Fruit fly (Drosophila melanogaster) whole organism, embryonic: ENCODE results near the gene Ids.

Experiments
- B-H1 ChIP-seq: fragments of 200-800 bp; sonication (Bioruptor generic); IDR thresholded peaks from 3 replicates; pipeline ENCODE4 v1.3.6; 2022; ENCODE audit warnings: missing biosample characterization, missing genetic modification characterization
- CG10267 ChIP-seq: fragments of 200-800 bp; sonication (Bioruptor generic); optimal IDR thresholded peaks from 2 replicates; lab custom pipeline; 2018; ENCODE audit warnings: missing biosample characterization, mild to moderate bottlenecking, missing genetic modification characterization, moderate library complexity
- CG10321 ChIP-seq: fragments of 200-800 bp; sonication (Bioruptor generic); IDR thresholded peaks from 2 replicates; pipeline ENCODE4 v1.3.6; 2022; ENCODE audit warnings: missing biosample characterization, missing genetic modification characterization
- CG10543 ChIP-seq: fragments of 200-800 bp; sonication (Bioruptor generic); optimal IDR thresholded peaks from 3 replicates; lab custom pipeline; 2017; ENCODE audit warnings: missing biosample characterization, mild to moderate bottlenecking, missing genetic modification characterization, moderate library complexity
- CG12219 ChIP-seq: fragments of 200-800 bp; sonication (Bioruptor generic); optimal IDR thresholded peaks from 3 replicates; lab custom pipeline; 2018; ENCODE audit warnings: missing biosample characterization, mild to moderate bottlenecking, missing genetic modification characterization
- CG14050 ChIP-seq: fragments of 200-800 bp; sonication (Bioruptor generic); IDR thresholded peaks from 3 replicates; pipeline ENCODE4 v1.3.6; 2022; ENCODE audit warnings: missing biosample characterization, missing genetic modification characterization
- CG15073 ChIP-seq: fragments of 200-800 bp; sonication (Bioruptor generic); optimal IDR thresholded peaks from 2 replicates; lab custom pipeline; 2016; ENCODE audit warnings: missing biosample characterization, missing genetic modification characterization
- CG15479 ChIP-seq: fragments of 200-800 bp; sonication (Bioruptor generic); optimal IDR thresholded peaks from 3 replicates; lab custom pipeline; 2019; ENCODE audit warnings: missing biosample characterization, mild to moderate bottlenecking, missing genetic modification characterization, moderate library complexity
- CG1792 ChIP-seq: fragments of 200-800 bp; sonication (Bioruptor generic); optimal IDR thresholded peaks from 2 replicates; lab custom pipeline; 2016; ENCODE audit warnings: missing biosample characterization, missing genetic modification characterization
- CG3163 ChIP-seq: fragments of 200-800 bp; sonication (Bioruptor generic); optimal IDR thresholded peaks from 3 replicates; lab custom pipeline; 2016; ENCODE audit warnings: missing biosample characterization, missing genetic modification characterization
- CG32772 ChIP-seq: fragments of 200-800 bp; sonication (Bioruptor generic); IDR thresholded peaks from 2 replicates; pipeline ENCODE4 v1.3.6; 2022; ENCODE audit warnings: missing biosample characterization, missing genetic modification characterization
- CG33557 ChIP-seq: fragments of 200-800 bp; sonication (Bioruptor generic); optimal IDR thresholded peaks from 2 replicates; lab custom pipeline; 2019; ENCODE audit warnings: missing biosample characterization, mild to moderate bottlenecking, missing genetic modification characterization, moderate library complexity
- CG4282 ChIP-seq: fragments of 200-800 bp; sonication (Bioruptor generic); optimal IDR thresholded peaks from 2 replicates; lab custom pipeline; 2016; ENCODE audit warnings: missing biosample characterization, missing genetic modification characterization
- CG4707 ChIP-seq: fragments of 200-800 bp; sonication (Bioruptor generic); optimal IDR thresholded peaks from 2 replicates; lab custom pipeline; 2018; ENCODE audit warnings: missing biosample characterization, mild to moderate bottlenecking, missing genetic modification characterization, moderate library complexity
- CG4820 ChIP-seq: fragments of 200-800 bp; sonication (Bioruptor generic); optimal IDR thresholded peaks from 3 replicates; lab custom pipeline; 2016; ENCODE audit warnings: missing biosample characterization, missing genetic modification characterization
- CG4854 ChIP-seq: fragments of 200-800 bp; sonication (Bioruptor generic); optimal IDR thresholded peaks from 2 replicates; lab custom pipeline; 2016; ENCODE audit warnings: missing biosample characterization, missing genetic modification characterization, inconsistent platforms
- CG6683 ChIP-seq: fragments of 200-800 bp; sonication (Bioruptor generic); optimal IDR thresholded peaks from 2 replicates; lab custom pipeline; 2017; ENCODE audit warnings: missing biosample characterization, mild to moderate bottlenecking, missing genetic modification characterization, missing genetic modification reagents
- CG6765 ChIP-seq: fragments of 200-800 bp; sonication (Bioruptor generic); optimal IDR thresholded peaks from 3 replicates; lab custom pipeline; 2017; ENCODE audit warnings: missing biosample characterization, mild to moderate bottlenecking, missing genetic modification characterization
- CG7987 ChIP-seq: fragments of 200-800 bp; sonication (Bioruptor generic); optimal IDR thresholded peaks from 2 replicates; lab custom pipeline; 2018; ENCODE audit warnings: missing biosample characterization, mild to moderate bottlenecking, missing genetic modification characterization, moderate library complexity
- CG8388 ChIP-seq: fragments of 200-800 bp; sonication (Bioruptor generic); optimal IDR thresholded peaks from 2 replicates; lab custom pipeline; 2019; ENCODE audit warnings: missing biosample characterization, mild to moderate bottlenecking, missing genetic modification characterization, moderate library complexity
- Drgx ChIP-seq: fragments of 200-800 bp; sonication (Bioruptor generic); IDR thresholded peaks from 2 replicates; pipeline ENCODE4 v1.3.6; 2022; ENCODE audit warnings: missing biosample characterization, missing genetic modification characterization
- E2f2 ChIP-seq: fragments of 200-800 bp; sonication (Bioruptor generic); IDR thresholded peaks from 2 replicates; pipeline ENCODE4 v1.3.6; 2022; ENCODE audit warnings: missing biosample characterization, missing genetic modification characterization
- Eip74EF ChIP-seq, 2 experiments: fragments of 200-800 bp in 1 of 2; fragments of >200 bp in 1 of 2; sonication (Bioruptor generic) in 1 of 2; optimal IDR thresholded peaks; 2 replicates each; lab custom pipeline; 2017 to 2019; ENCODE audit warnings: missing biosample characterization in 2 of 2, missing genetic modification characterization in 2 of 2, mild to moderate bottlenecking in 1 of 2, moderate library complexity in 1 of 2
- Fer1 ChIP-seq: fragments of 200-800 bp; sonication (Bioruptor generic); optimal IDR thresholded peaks from 2 replicates; lab custom pipeline; 2017; ENCODE audit warnings: missing biosample characterization, mild to moderate bottlenecking, missing genetic modification characterization
- HLH4C ChIP-seq: fragments of 200-800 bp; sonication (Bioruptor generic); IDR thresholded peaks from 3 replicates; pipeline ENCODE4 v1.3.6; 2022; ENCODE audit warnings: missing biosample characterization, missing genetic modification characterization; ENCODE audit not compliant: partially characterized antibody
- HLH54F ChIP-seq: fragments of 200-800 bp; sonication (Bioruptor generic); optimal IDR thresholded peaks from 3 replicates; lab custom pipeline; 2016; ENCODE audit warnings: missing biosample characterization, missing genetic modification characterization
- HmgD ChIP-seq: fragments of 200-800 bp; sonication (Bioruptor generic); optimal IDR thresholded peaks from 3 replicates; lab custom pipeline; 2016; ENCODE audit warnings: missing biosample characterization, missing genetic modification characterization
- Mad ChIP-seq: fragments of 200-800 bp; sonication (Bioruptor generic); optimal IDR thresholded peaks from 2 replicates; lab custom pipeline; 2016; ENCODE audit warnings: missing biosample characterization, missing genetic modification characterization
- Taf1 ChIP-seq: fragments of 200-800 bp; sonication (Bioruptor generic); IDR thresholded peaks from 2 replicates; pipeline ENCODE4 v1.3.6; 2022; ENCODE audit warnings: missing biosample characterization, missing genetic modification characterization
- ash1 ChIP-seq: fragments of 200-800 bp; sonication (Bioruptor generic); optimal IDR thresholded peaks from 2 replicates; lab custom pipeline; 2018; ENCODE audit warnings: missing biosample characterization, mild to moderate bottlenecking, missing genetic modification characterization
- bcd ChIP-seq: fragments of 200-800 bp; sonication (Bioruptor generic); optimal IDR thresholded peaks from 2 replicates; lab custom pipeline; 2017; ENCODE audit warnings: missing biosample characterization, mild to moderate bottlenecking, missing genetic modification characterization
- chinmo ChIP-seq: fragments of 200-800 bp; sonication (Bioruptor generic); IDR thresholded peaks from 4 replicates; pipeline ENCODE4 v1.3.6; 2022; ENCODE audit warnings: missing biosample characterization, missing genetic modification characterization; ENCODE audit not compliant: partially characterized antibody
- crp ChIP-seq, 2 experiments: fragments of 200-800 bp; sonication (Bioruptor generic); optimal IDR thresholded peaks; 2 replicates in 1 of 2; 3 replicates in 1 of 2; lab custom pipeline; 2017; ENCODE audit warnings: missing biosample characterization in 2 of 2, missing genetic modification characterization in 2 of 2, mild to moderate bottlenecking in 1 of 2, moderate library complexity in 1 of 2
- cwo ChIP-seq: fragments of 200-800 bp; sonication (Bioruptor generic); optimal IDR thresholded peaks from 3 replicates; lab custom pipeline; 2017; ENCODE audit warnings: missing biosample characterization, missing genetic modification characterization, mild to moderate bottlenecking, moderate library complexity, missing genetic modification reagents
- disco-r ChIP-seq: fragments of 200-800 bp; sonication (Bioruptor generic); optimal IDR thresholded peaks from 2 replicates; lab custom pipeline; 2016; ENCODE audit warnings: missing biosample characterization, missing genetic modification characterization
- dpn ChIP-seq, 2 experiments: fragments of 200-800 bp; sonication (Bioruptor generic); optimal IDR thresholded peaks; 3 replicates each; lab custom pipeline; 2016; ENCODE audit warnings: missing biosample characterization in 2 of 2, missing genetic modification characterization in 2 of 2
- fd96Cb ChIP-seq: fragments of 200-800 bp; sonication (Bioruptor generic); optimal IDR thresholded peaks from 2 replicates; lab custom pipeline; 2018; ENCODE audit warnings: missing biosample characterization, mild to moderate bottlenecking, missing genetic modification characterization, moderate library complexity
- hb ChIP-seq: fragments of 200-800 bp; sonication (Bioruptor generic); IDR thresholded peaks from 3 replicates; pipeline ENCODE4 v1.3.6; 2022; ENCODE audit warnings: missing biosample characterization, missing genetic modification characterization; ENCODE audit not compliant: partially characterized antibody
- hkb ChIP-seq, 2 experiments: fragments of 200-800 bp in 1 of 2; fragments of >200 bp in 1 of 2; sonication (Bioruptor generic) in 1 of 2; IDR thresholded peaks in 1 of 2; optimal IDR thresholded peaks in 1 of 2; 2 replicates each; pipeline versions ENCODE4 v1.3.6 to Lab custom; 2017 to 2022; ENCODE audit warnings: missing biosample characterization in 1 of 2, missing genetic modification characterization in 1 of 2
- ind ChIP-seq: fragments of 200-800 bp; sonication (Bioruptor generic); optimal IDR thresholded peaks from 3 replicates; lab custom pipeline; 2016; ENCODE audit warnings: missing biosample characterization, missing genetic modification characterization
- lilli ChIP-seq: fragments of 200-800 bp; sonication (Bioruptor generic); optimal IDR thresholded peaks from 3 replicates; lab custom pipeline; 2016; ENCODE audit warnings: missing biosample characterization, missing genetic modification characterization
- mirr ChIP-seq: fragments of 200-800 bp; sonication (Bioruptor generic); optimal IDR thresholded peaks from 3 replicates; lab custom pipeline; 2018; ENCODE audit warnings: missing biosample characterization, mild to moderate bottlenecking, missing genetic modification characterization
- mld ChIP-seq: fragments of 200-800 bp; sonication (Bioruptor generic); IDR thresholded peaks from 3 replicates; pipeline ENCODE4 v1.3.6; 2022; ENCODE audit warnings: missing biosample characterization, missing genetic modification characterization; ENCODE audit not compliant: partially characterized antibody
- row ChIP-seq: fragments of 200-800 bp; sonication (Bioruptor generic); IDR thresholded peaks from 3 replicates; pipeline ENCODE4 v1.3.6; 2022; ENCODE audit warnings: missing biosample characterization, missing genetic modification characterization
- run ChIP-seq: fragments of 200-800 bp; sonication (Bioruptor generic); optimal IDR thresholded peaks from 3 replicates; lab custom pipeline; 2018; ENCODE audit warnings: missing biosample characterization, mild to moderate bottlenecking, missing genetic modification characterization
- trem ChIP-seq: fragments of 200-800 bp; optimal IDR thresholded peaks from 3 replicates; lab custom pipeline; 2019; ENCODE audit warnings: missing biosample characterization, mild to moderate bottlenecking, missing genetic modification characterization, moderate library complexity
- unpg ChIP-seq: fragments of 200-800 bp; sonication (Bioruptor generic); optimal IDR thresholded peaks from 3 replicates; lab custom pipeline; 2018; ENCODE audit warnings: missing biosample characterization, mild to moderate bottlenecking, missing genetic modification characterization, moderate library complexity

Gene Ids

dm6 chr3L:3418207-3419086, 40.4 kb downstream of the Ids start (continued):
- peak; percentile 51 for TF ChIP-seq fd96Cb (tag; lab: Kevin White, UChicago)
- TF ChIP-seq CG1792 (GFP tag; lab: Kevin White, UChicago): peak; percentile 66
- TF ChIP-seq Fer1: peak; percentile 82
- peak; percentile 58 to 72 for TF ChIP-seq dpn (GFP tag; optimal IDR thresholded peaks at IDR 0.05; lab: Kevin White, UChicago)
- TF ChIP-seq HLH54F (GFP tag; lab: Kevin White, UChicago): peak; percentile 70
- 0 out of 3 replicates have a peak, but pooled peaks have one; percentile 13 for TF ChIP-seq HLH4C (GFP tag; lab: Robert Waterston, UW)
- peak; percentile 77 for TF ChIP-seq CG32772
- TF ChIP-seq CG14050 (GFP tag; lab: Robert Waterston, UW): peak; percentile 76
- TF ChIP-seq Mad (GFP tag; lab: Kevin White, UChicago): peak; percentile 62
- peak; percentile 38 for TF ChIP-seq CG4707
- TF ChIP-seq CG6765 (GFP tag; lab: Kevin White, UChicago): peak; percentile 79
- TF ChIP-seq CG12219 (GFP tag; lab: Kevin White, UChicago): peak; percentile 40
- TF ChIP-seq hkb (optimal IDR thresholded peaks at IDR 0.05; lab: Kevin White, UChicago): no peak
- TF ChIP-seq hkb (GFP tag; IDR thresholded peaks at IDR 0.05; lab: Robert Waterston, UW): peak; percentile 85
- peak; percentile 57 for TF ChIP-seq CG10321 (GFP tag; lab: Robert Waterston, UW)
- TF ChIP-seq CG15479 (GFP tag; lab: Kevin White, UChicago): no peak
- peak; percentile 74 for TF ChIP-seq B-H1 (GFP tag; lab: Robert Waterston, UW)
- peak; percentile 99 for TF ChIP-seq mirr (GFP tag; lab: Kevin White, UChicago)
- peak; percentile 59 for TF ChIP-seq unpg
- TF ChIP-seq Taf1 (GFP tag; lab: Robert Waterston, UW): peak; percentile 78
- TF ChIP-seq ash1 (GFP tag; lab: Kevin White, UChicago): peak; percentile 90
- TF ChIP-seq run: peak; percentile 27
- peak in 1 of 2 experiments; percentile 6 for TF ChIP-seq crp (GFP tag; optimal IDR thresholded peaks at IDR 0.05; lab: Kevin White, UChicago)
- TF ChIP-seq CG15073 (GFP tag; lab: Kevin White, UChicago): no peak
- TF ChIP-seq CG7987: peak; percentile 84
- TF ChIP-seq row (GFP tag; lab: Robert Waterston, UW): peak; percentile 85
- TF ChIP-seq CG3163 (GFP tag; lab: Kevin White, UChicago): peak; percentile 23
- peak; percentile 63 for TF ChIP-seq bcd (GFP tag; lab: Kevin White, UChicago)
- TF ChIP-seq chinmo (GFP tag; lab: Robert Waterston, UW): peak; percentile 99
- TF ChIP-seq E2f2 (GFP tag; lab: Robert Waterston, UW): peak; percentile 62
- TF ChIP-seq HmgD (GFP tag; lab: Kevin White, UChicago): no peak
- TF ChIP-seq disco-r (GFP tag; lab: Kevin White, UChicago): no peak
- TF ChIP-seq lilli (GFP tag; lab: Kevin White, UChicago): peak; percentile 78
- no peak for TF ChIP-seq CG33557 (GFP tag; lab: Kevin White, UChicago)
- TF ChIP-seq CG10267: peak; percentile 33
- peak; percentile 47 for TF ChIP-seq CG4854 (GFP tag; lab: Kevin White, UChicago)
- peak in 1 of 2 experiments; percentile 79 for TF ChIP-seq Eip74EF (GFP tag; optimal IDR thresholded peaks at IDR 0.05; lab: Kevin White, UChicago)
- peak; percentile 98 for TF ChIP-seq CG10543 (GFP tag; lab: Kevin White, UChicago)
- TF ChIP-seq CG6683 (GFP tag; lab: Kevin White, UChicago): peak; percentile 67
- peak; percentile 61 for TF ChIP-seq ind (GFP tag; lab: Kevin White, UChicago)
- peak; percentile 72 for TF ChIP-seq cwo (GFP tag; lab: Kevin White, UChicago)
- TF ChIP-seq trem: no peak
- TF ChIP-seq CG4820 (GFP tag; lab: Kevin White, UChicago): peak; percentile 40
- no peak for TF ChIP-seq CG8388 (GFP tag; lab: Kevin White, UChicago)
- no peak for TF ChIP-seq mld
- peak; percentile 30 for TF ChIP-seq CG4282 (GFP tag; lab: Kevin White, UChicago)
- peak; percentile 99 for TF ChIP-seq Drgx (GFP tag; lab: Robert Waterston, UW)
- TF ChIP-seq hb: no peak
